In the genomic region with DNA sequence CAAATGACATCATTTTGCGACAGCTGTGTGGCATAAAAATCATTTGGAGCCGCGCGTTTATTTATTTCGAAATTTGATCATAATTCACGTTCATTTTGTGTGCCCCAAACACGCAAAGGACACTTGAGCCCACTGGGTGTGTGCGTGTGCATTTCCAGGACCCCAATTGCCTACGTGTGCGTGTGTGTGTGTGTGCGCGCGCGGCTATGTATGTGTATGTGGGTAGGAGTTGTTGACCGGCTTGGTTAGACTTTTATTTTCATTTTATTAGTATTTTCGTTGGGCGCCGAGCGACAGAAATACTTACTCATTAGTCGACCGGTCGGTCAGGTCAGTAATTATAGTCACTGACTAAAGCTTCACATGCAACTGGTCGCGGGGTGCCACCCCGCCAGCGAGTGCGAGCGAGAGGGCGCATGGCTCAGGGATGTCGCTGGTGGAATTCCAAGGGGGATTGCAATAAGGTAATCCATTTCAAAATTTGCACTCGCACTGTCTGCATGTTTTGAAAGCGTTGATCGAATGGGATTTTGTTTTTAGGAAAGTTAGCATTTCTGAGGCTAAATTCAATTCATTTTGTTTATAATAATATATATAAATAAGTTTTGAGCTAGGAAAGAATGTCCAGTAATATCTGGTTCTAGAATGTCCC, we compare ENCODE assay signal across 1 fruit fly cellular context.
TF ChIP-seq lines count a peak whose summit lies in the region.

No protein-coding gene starts in this region.

TF ChIP-seq in whole organism, embryonic, 481 proteins besides CTCF, POLR2A, EP300 and RAD21 (continued from another document):
- TF ChIP-seq tio (GFP tag; optimal IDR thresholded peaks at IDR 0.05; lab: Kevin White, UChicago) (no peak), pum (GFP tag; optimal IDR thresholded peaks at IDR 0.05; lab: Kevin White, UChicago) (peak; percentile 40), sob (GFP tag; IDR thresholded peaks at IDR 0.05; lab: Robert Waterston, UW) (no peak), fd96Cb (tag; optimal IDR thresholded peaks at IDR 0.05; lab: Kevin White, UChicago) (peak; percentile 31), zfh1 (GFP tag; IDR thresholded peaks at IDR 0.05; lab: Robert Waterston, UW) (0 out of 3 replicates have a peak, but pooled peaks have one; percentile 34), gsb (GFP tag; IDR thresholded peaks at IDR 0.05; lab: Robert Waterston, UW) (peak; percentile 50), CoRest (tag; optimal IDR thresholded peaks at IDR 0.05; lab: Kevin White, UChicago) (peak; percentile 52), CG15601 (tag; optimal IDR thresholded peaks at IDR 0.05; lab: Kevin White, UChicago) (peak; percentile 4), Fer1 (GFP tag; optimal IDR thresholded peaks at IDR 0.05; lab: Kevin White, UChicago) (peak; percentile 17), CG17385 (GFP tag; optimal IDR thresholded peaks at IDR 0.05; lab: Kevin White, UChicago) (peak; percentile 21), Ada2b (GFP tag; IDR thresholded peaks at IDR 0.05; lab: Robert Waterston, UW) (no peak), MBD-R2 (GFP tag; IDR thresholded peaks at IDR 0.05; lab: Robert Waterston, UW) (peak; percentile 24; the same call in 1 of the 2 replicates), CG7556 (GFP tag; optimal IDR thresholded peaks at IDR 0.05; lab: Kevin White, UChicago) (peak; percentile 4), Max (GFP tag; optimal IDR thresholded peaks at IDR 0.05; lab: Kevin White, UChicago) (no peak), CG1602 (GFP tag; optimal IDR thresholded peaks at IDR 0.05; lab: Kevin White, UChicago) (peak; percentile 2), ase (GFP tag; IDR thresholded peaks at IDR 0.05; lab: Robert Waterston, UW) (peak; percentile 58; the same call in 2 of the 3 replicates), chinmo (GFP tag; IDR thresholded peaks at IDR 0.05; lab: Robert Waterston, UW; ENCODE audit: partially characterized antibody) (0 out of 4 replicates have a peak, but pooled peaks have one; percentile 40), Chrac-16 (GFP tag; optimal IDR thresholded peaks at IDR 0.05; lab: Kevin White, UChicago) (peak; percentile 22), CG3281 (GFP tag; optimal IDR thresholded peaks at IDR 0.05; lab: Kevin White, UChicago) (peak; percentile 40), tna (GFP tag; IDR thresholded peaks at IDR 0.05; lab: Robert Waterston, UW; ENCODE audit: partially characterized antibody) (no peak), stc (GFP tag; IDR thresholded peaks at IDR 0.05; lab: Robert Waterston, UW) (peak; percentile 60), gsb-n (tag; optimal IDR thresholded peaks at IDR 0.05; lab: Kevin White, UChicago) (peak; percentile 20), klu (GFP tag; IDR thresholded peaks at IDR 0.05; lab: Robert Waterston, UW) (no peak), HHEX (GFP tag; optimal IDR thresholded peaks at IDR 0.05; lab: Kevin White, UChicago) (peak; percentile 69), CG9876 (GFP tag; optimal IDR thresholded peaks at IDR 0.05; lab: Kevin White, UChicago) (no peak), CG32532 (GFP tag; IDR thresholded peaks at IDR 0.05; lab: Robert Waterston, UW) (peak; percentile 53; the same call in 1 of the 2 replicates), so (GFP tag; IDR thresholded peaks at IDR 0.05; lab: Robert Waterston, UW) (0 out of 3 replicates have a peak, but pooled peaks have one; percentile 8), dysf (GFP tag; IDR thresholded peaks at IDR 0.05; lab: Robert Waterston, UW) (peak; percentile 62; the same call in 2 of the 3 replicates), Taf1 (GFP tag; IDR thresholded peaks at IDR 0.05; lab: Robert Waterston, UW) (0 out of 2 replicates have a peak, but pooled peaks have one; percentile 18), ems (GFP tag; optimal IDR thresholded peaks at IDR 0.05; lab: Kevin White, UChicago) (no peak), ato (GFP tag; IDR thresholded peaks at IDR 0.05; lab: Robert Waterston, UW; ENCODE audit: partially characterized antibody) (no peak), PHDP (tag; optimal IDR thresholded peaks at IDR 0.05; lab: Kevin White, UChicago) (peak; percentile 27), gem (tag; optimal IDR thresholded peaks at IDR 0.05; lab: Kevin White, UChicago) (peak; percentile 69), CG10979 (tag; optimal IDR thresholded peaks at IDR 0.05; lab: Kevin White, UChicago) (peak; percentile 25), CG9817 (tag; optimal IDR thresholded peaks at IDR 0.05; lab: Kevin White, UChicago) (peak; percentile 37), HmgD (GFP tag; optimal IDR thresholded peaks at IDR 0.05; lab: Kevin White, UChicago) (no peak), Atf6 (GFP tag; IDR thresholded peaks at IDR 0.05; lab: Robert Waterston, UW) (peak; percentile 63), crp (GFP tag; optimal IDR thresholded peaks at IDR 0.05; lab: Kevin White, UChicago) (no peak), MTF-1 (GFP tag; optimal IDR thresholded peaks at IDR 0.05; lab: Kevin White, UChicago; ENCODE audit: borderline replicate concordance) (no peak), pros (GFP tag; optimal IDR thresholded peaks at IDR 0.05; lab: Kevin White, UChicago) (no peak), CG3163 (GFP tag; optimal IDR thresholded peaks at IDR 0.05; lab: Kevin White, UChicago) (no peak), CG30403 (GFP tag; optimal IDR thresholded peaks at IDR 0.05; lab: Kevin White, UChicago) (peak; percentile 48), vvl (GFP tag; IDR thresholded peaks at IDR 0.05; lab: Robert Waterston, UW) (peak; percentile 20; the same call in 1 of the 2 replicates), Side (GFP tag; optimal IDR thresholded peaks at IDR 0.05; lab: Kevin White, UChicago) (no peak), schlank (tag; optimal IDR thresholded peaks at IDR 0.05; lab: Kevin White, UChicago) (peak; percentile 6), CG3995 (GFP tag; optimal IDR thresholded peaks at IDR 0.05; lab: Kevin White, UChicago) (no peak), C15 (GFP tag; IDR thresholded peaks at IDR 0.05; lab: Robert Waterston, UW) (no peak), da (GFP tag; optimal IDR thresholded peaks at IDR 0.05; lab: Kevin White, UChicago) (no peak), CG6689 (GFP tag; IDR thresholded peaks at IDR 0.05; lab: Robert Waterston, UW) (0 out of 2 replicates have a peak, but pooled peaks have one; percentile 26), sd (tag; optimal IDR thresholded peaks at IDR 0.05; lab: Kevin White, UChicago) (peak; percentile 60), CG7372 (GFP tag; IDR thresholded peaks at IDR 0.05; lab: Robert Waterston, UW) (0 out of 2 replicates have a peak, but pooled peaks have one; percentile 20), unpg (GFP tag; optimal IDR thresholded peaks at IDR 0.05; lab: Kevin White, UChicago) (peak; percentile 31), Opbp (GFP tag; IDR thresholded peaks at IDR 0.05; lab: Robert Waterston, UW; ENCODE audit: partially characterized antibody) (no peak), abd-A (tag; optimal IDR thresholded peaks at IDR 0.05; lab: Kevin White, UChicago) (peak; percentile 50), h (optimal IDR thresholded peaks at IDR 0.05; lab: Kevin White, UChicago) (no peak), CG17568 (GFP tag; optimal IDR thresholded peaks at IDR 0.05; lab: Kevin White, UChicago) (no peak), CG4820 (GFP tag; optimal IDR thresholded peaks at IDR 0.05; lab: Kevin White, UChicago) (peak; percentile 32), CG1647 (GFP tag; optimal IDR thresholded peaks at IDR 0.05; lab: Kevin White, UChicago) (peak; percentile 9), Optix (GFP tag; IDR thresholded peaks at IDR 0.05; lab: Robert Waterston, UW) (peak; percentile 44; the same call in 1 of the 3 replicates), lab (GFP tag; optimal IDR thresholded peaks at IDR 0.05; lab: Kevin White, UChicago) (peak; percentile 65), slou (GFP tag; optimal IDR thresholded peaks at IDR 0.05; lab: Kevin White, UChicago) (peak; percentile 38), Xrp1 (GFP tag; IDR thresholded peaks at IDR 0.05; lab: Robert Waterston, UW) (peak; percentile 44; the same call in 1 of the 2 replicates), otp (GFP tag; IDR thresholded peaks at IDR 0.05; lab: Robert Waterston, UW) (peak; percentile 33; the same call in 1 of the 3 replicates)
